Worm (Caenorhabditis elegans) whole organism, young adult: ENCODE results near the gene D1046.18.

Experiments used
- F23B12.7 ChIP-seq: sonication (generic microtip); optimal IDR thresholded peaks from 2 replicates; lab custom pipeline; 2017; ENCODE audit warnings: missing genetic modification characterization, mild to moderate bottlenecking, missing compliant biosample characterization, antibody characterized with exemption, moderate library complexity; ENCODE audit not compliant: insufficient read depth
- F33H1.4 ChIP-seq: fragments of 200-800 bp; sonication (Bioruptor generic); IDR thresholded peaks from 2 replicates; pipeline ENCODE4 v1.3.6; 2022; ENCODE audit warnings: missing genetic modification reagents, missing genetic modification characterization, missing compliant biosample characterization
- F37B4.10 ChIP-seq: fragments of 200-800 bp; sonication (Bioruptor generic); IDR thresholded peaks from 2 replicates; pipeline ENCODE4 v1.3.6; 2022; ENCODE audit warnings: missing genetic modification characterization, missing compliant biosample characterization
- K12H6.12 ChIP-seq: fragments of 200-800 bp; sonication (Bioruptor generic); optimal IDR thresholded peaks from 2 replicates; lab custom pipeline; 2018; ENCODE audit warnings: mild to moderate bottlenecking, missing genetic modification characterization, missing compliant biosample characterization
- T26A5.8 ChIP-seq: sonication (generic microtip); optimal IDR thresholded peaks from 2 replicates; lab custom pipeline; 2016; ENCODE audit warnings: missing genetic modification characterization, missing compliant biosample characterization
- atf-7 ChIP-seq: sonication (generic microtip); optimal IDR thresholded peaks from 2 replicates; lab custom pipeline; 2017; ENCODE audit warnings: mild to moderate bottlenecking, missing genetic modification characterization, missing compliant biosample characterization
- athp-1 ChIP-seq: sonication (generic microtip); optimal IDR thresholded peaks from 2 replicates; lab custom pipeline; 2017; ENCODE audit warnings: mild to moderate bottlenecking, missing genetic modification characterization, missing compliant biosample characterization
- attf-3 ChIP-seq: fragments of 200-800 bp; sonication (Bioruptor generic); conservative IDR thresholded peaks from 2 replicates; pipeline ENCODE4 v1.3.6; 2022; ENCODE audit warnings: missing genetic modification reagents, missing genetic modification characterization, missing compliant biosample characterization
- attf-5 ChIP-seq: fragments of 200-800 bp; sonication (Bioruptor generic); optimal IDR thresholded peaks from 2 replicates; lab custom pipeline; 2018; ENCODE audit warnings: mild to moderate bottlenecking, missing genetic modification characterization, missing compliant biosample characterization
- bed-2 ChIP-seq: fragments of 200-800 bp; sonication (Bioruptor generic); IDR thresholded peaks from 2 replicates; pipeline ENCODE4 v1.3.6; 2022; ENCODE audit warnings: missing genetic modification reagents, missing genetic modification characterization, missing compliant biosample characterization
- ccch-3 ChIP-seq: fragments of 200-800 bp; sonication (Bioruptor generic); optimal IDR thresholded peaks from 2 replicates; lab custom pipeline; 2018; ENCODE audit warnings: mild to moderate bottlenecking, missing genetic modification characterization, missing compliant biosample characterization
- cebp-1 ChIP-seq, 2 experiments: fragments of 200-800 bp in 1 of 2; sonication (Bioruptor generic) in 1 of 2; sonication (generic microtip) in 1 of 2; IDR thresholded peaks in 1 of 2; optimal IDR thresholded peaks in 1 of 2; 2 replicates each; pipeline versions ENCODE4 v1.3.6 to Lab custom; 2017 to 2022; ENCODE audit warnings: missing compliant biosample characterization in 2 of 2, missing genetic modification characterization in 2 of 2, mild to moderate bottlenecking in 1 of 2, missing genetic modification reagents in 1 of 2, moderate library complexity in 1 of 2
- ceh-27 ChIP-seq: fragments of 200-800 bp; sonication (Bioruptor generic); optimal IDR thresholded peaks from 2 replicates; lab custom pipeline; 2018; ENCODE audit warnings: mild to moderate bottlenecking, missing genetic modification characterization, moderate library complexity, missing compliant biosample characterization
- ceh-40 ChIP-seq: fragments of 200-800 bp; sonication (Bioruptor generic); IDR thresholded peaks from 2 replicates; pipeline ENCODE4 v1.3.6; 2022; ENCODE audit warnings: missing genetic modification characterization, missing compliant biosample characterization
- ceh-91 ChIP-seq: fragments of 200-800 bp; sonication (Bioruptor generic); IDR thresholded peaks from 2 replicates; pipeline ENCODE4 v1.3.6; 2022; ENCODE audit warnings: missing genetic modification reagents, missing genetic modification characterization, missing compliant biosample characterization
- die-1 ChIP-seq: sonication (generic microtip); optimal IDR thresholded peaks from 2 replicates; lab custom pipeline; 2016; ENCODE audit warnings: missing genotype, mild to moderate bottlenecking, missing genetic modification characterization, missing compliant biosample characterization
- egl-18 ChIP-seq: fragments of 200-800 bp; sonication (Bioruptor generic); IDR thresholded peaks from 2 replicates; pipeline ENCODE4 v1.3.6; 2022; ENCODE audit warnings: missing genetic modification reagents, missing genetic modification characterization, missing compliant biosample characterization
- egrh-3 ChIP-seq: fragments of 200-800 bp; sonication (Bioruptor generic); IDR thresholded peaks from 2 replicates; pipeline ENCODE4 v1.3.6; 2022; ENCODE audit warnings: missing genetic modification reagents, missing genetic modification characterization, missing compliant biosample characterization
- fkh-3 ChIP-seq: sonication (generic microtip); optimal IDR thresholded peaks from 2 replicates; lab custom pipeline; 2016; ENCODE audit warnings: mild to moderate bottlenecking, missing genetic modification characterization, missing compliant biosample characterization
- him-1 ChIP-seq: sonication (generic microtip); optimal IDR thresholded peaks from 2 replicates; lab custom pipeline; 2016; ENCODE audit warnings: missing genotype, missing genetic modification reagents, missing genetic modification characterization, missing compliant biosample characterization
- hrde-1 ChIP-seq: sonication (generic microtip); optimal IDR thresholded peaks from 2 replicates; lab custom pipeline; 2016; ENCODE audit warnings: missing genetic modification characterization, mild to moderate bottlenecking, missing compliant biosample characterization, moderate library complexity, missing genotype, missing genetic modification reagents, borderline replicate concordance
- hsf-1 ChIP-seq: fragments of 200-800 bp; sonication (Bioruptor generic); IDR thresholded peaks from 2 replicates; pipeline ENCODE4 v1.3.6; 2022; ENCODE audit warnings: missing genetic modification reagents, missing genetic modification characterization, missing compliant biosample characterization
- let-607 ChIP-seq, 2 experiments: fragments of 200-800 bp in 1 of 2; sonication (Bioruptor generic) in 1 of 2; sonication (generic microtip) in 1 of 2; optimal IDR thresholded peaks; 2 replicates each; lab custom pipeline; 2016 to 2018; ENCODE audit warnings: mild to moderate bottlenecking in 2 of 2, missing compliant biosample characterization in 2 of 2, missing genetic modification characterization in 2 of 2, moderate library complexity in 2 of 2, missing genotype in 1 of 2
- lin-35 ChIP-seq, 3 experiments: fragments of 150-350 bp in 2 of 3; sonication (generic microtip) in 1 of 3; optimal IDR thresholded peaks; 2 replicates each; lab custom pipeline; 2014 to 2018; ENCODE audit warnings: missing biosample characterization in 3 of 3, missing genetic modification characterization in 3 of 3, missing genetic modification reagents in 3 of 3
- lin-40 ChIP-seq: sonication (generic microtip); optimal IDR thresholded peaks from 2 replicates; lab custom pipeline; 2016; ENCODE audit warnings: missing genetic modification characterization, mild to moderate bottlenecking, missing compliant biosample characterization, missing genotype, missing genetic modification reagents
- madf-10 ChIP-seq: sonication (generic microtip); optimal IDR thresholded peaks from 2 replicates; lab custom pipeline; 2016; ENCODE audit warnings: mild to moderate bottlenecking, missing genetic modification characterization, missing compliant biosample characterization
- madf-8 ChIP-seq: fragments of 200-800 bp; sonication (Bioruptor generic); conservative IDR thresholded peaks from 2 replicates; pipeline ENCODE4 v1.3.6; 2022; ENCODE audit warnings: missing genetic modification reagents, missing genetic modification characterization, missing compliant biosample characterization
- mxl-1 ChIP-seq: sonication (generic microtip); optimal IDR thresholded peaks from 2 replicates; lab custom pipeline; 2016; ENCODE audit warnings: missing genetic modification characterization, missing compliant biosample characterization
- nfya-1 ChIP-seq: sonication (generic microtip); optimal IDR thresholded peaks from 2 replicates; lab custom pipeline; 2017; ENCODE audit warnings: antibody characterized with exemption, missing compliant biosample characterization, missing genetic modification characterization, borderline replicate concordance; ENCODE audit not compliant: insufficient read depth
- nhr-120 ChIP-seq: fragments of 200-800 bp; sonication (Bioruptor generic); IDR thresholded peaks from 2 replicates; pipeline ENCODE4 v1.3.6; 2022; ENCODE audit warnings: missing genetic modification characterization, missing compliant biosample characterization
- nhr-27 ChIP-seq: fragments of 200-800 bp; sonication (Bioruptor generic); optimal IDR thresholded peaks from 2 replicates; lab custom pipeline; 2018; ENCODE audit warnings: mild to moderate bottlenecking, missing genetic modification characterization, moderate library complexity, missing compliant biosample characterization
- nhr-80 ChIP-seq: sonication (generic microtip); optimal IDR thresholded peaks from 2 replicates; lab custom pipeline; 2016; ENCODE audit warnings: missing genetic modification characterization, missing compliant biosample characterization
- pha-4 ChIP-seq: fragments of 150-350 bp; sonication (generic microtip); optimal IDR thresholded peaks from 2 replicates; lab custom pipeline; 2014; ENCODE audit warnings: missing biosample characterization, missing genetic modification reagents, missing genetic modification characterization
- rcor-1 ChIP-seq: fragments of 200-800 bp; sonication (Bioruptor generic); IDR thresholded peaks from 2 replicates; pipeline ENCODE4 v1.3.6; 2022; ENCODE audit warnings: missing genetic modification reagents, missing genetic modification characterization, missing compliant biosample characterization
- rpc-1 ChIP-seq, 2 experiments: fragments of 150-350 bp in 1 of 2; sonication (generic microtip) in 1 of 2; optimal IDR thresholded peaks; 2 replicates each; lab custom pipeline; 2014 to 2018; ENCODE audit warnings: missing biosample characterization in 1 of 2, missing genetic modification characterization in 1 of 2, missing genetic modification reagents in 1 of 2, missing genotype in 1 of 2
- snpc-1.3 ChIP-seq: sonication (generic microtip); optimal IDR thresholded peaks from 2 replicates; lab custom pipeline; 2017; ENCODE audit warnings: missing genetic modification characterization, mild to moderate bottlenecking, missing compliant biosample characterization, antibody characterized with exemption, moderate library complexity, missing genotype, missing genetic modification reagents; ENCODE audit not compliant: insufficient read depth
- somi-1 ChIP-seq: fragments of 200-800 bp; sonication (Bioruptor generic); optimal IDR thresholded peaks from 2 replicates; lab custom pipeline; 2018; ENCODE audit warnings: mild to moderate bottlenecking, missing genetic modification characterization, missing compliant biosample characterization
- sptf-2 ChIP-seq: fragments of 200-800 bp; sonication (Bioruptor generic); optimal IDR thresholded peaks from 2 replicates; lab custom pipeline; 2018; ENCODE audit warnings: mild to moderate bottlenecking, missing genetic modification characterization, missing compliant biosample characterization
- unc-62 ChIP-seq: fragments of 150-350 bp; optimal IDR thresholded peaks from 2 replicates; lab custom pipeline; 2014; ENCODE audit warnings: missing biosample characterization, missing genetic modification reagents, missing genetic modification characterization
- xnd-1 ChIP-seq: sonication (generic microtip); optimal IDR thresholded peaks from 2 replicates; lab custom pipeline; 2016; ENCODE audit warnings: missing genotype, missing genetic modification reagents, missing genetic modification characterization, missing compliant biosample characterization
- ztf-22 ChIP-seq: fragments of 200-800 bp; sonication (Bioruptor generic); optimal IDR thresholded peaks from 2 replicates; lab custom pipeline; 2018; ENCODE audit warnings: mild to moderate bottlenecking, missing genetic modification characterization, moderate library complexity, missing compliant biosample characterization
- ztf-26 ChIP-seq: sonication (generic microtip); optimal IDR thresholded peaks from 2 replicates; lab custom pipeline; 2017; ENCODE audit warnings: missing genetic modification characterization, missing compliant biosample characterization
- ztf-28 ChIP-seq: fragments of 200-800 bp; sonication (Bioruptor generic); IDR thresholded peaks from 2 replicates; pipeline ENCODE4 v1.3.6; 2022; ENCODE audit warnings: missing genetic modification reagents, missing genetic modification characterization, missing compliant biosample characterization
- ztf-6 ChIP-seq: fragments of 200-800 bp; sonication (Bioruptor generic); IDR thresholded peaks from 2 replicates; pipeline ENCODE4 v1.3.6; 2022; ENCODE audit warnings: missing genetic modification reagents, missing genetic modification characterization, missing compliant biosample characterization

Gene D1046.18

ce11 chrIV:8973249-8973958 lies 43.4 kb downstream of the D1046.18 start, which contains the start of gene C53B4.3 (continued):
- peak; percentile 19 for TF ChIP-seq madf-10 (tag; lab: Kevin White, UChicago)
- TF ChIP-seq K12H6.12 (tag; lab: Kevin White, UChicago), result peak; percentile 40
- TF ChIP-seq lin-40 (tag; lab: Kevin White, UChicago), result peak; percentile 72
- no peak for TF ChIP-seq attf-5 (GFP tag; lab: Kevin White, UChicago)
- TF ChIP-seq xnd-1 (tag; lab: Kevin White, UChicago), result peak; percentile 8
- TF ChIP-seq him-1, result peak; percentile 37
- TF ChIP-seq die-1 (tag; lab: Kevin White, UChicago), result no peak
- no peak for TF ChIP-seq athp-1 (tag; lab: Kevin White, UChicago)
- TF ChIP-seq lin-35 (GFP tag; optimal IDR thresholded peaks at IDR 0.05; lab: Kevin White, UChicago), result peak in 1 of 3 experiments; percentile 47
- peak; percentile 24; the same call in 1 of the 2 replicates for TF ChIP-seq ceh-91
- TF ChIP-seq cebp-1 (GFP tag; IDR thresholded peaks at IDR 0.05; lab: Robert Waterston, UW), result no peak
- TF ChIP-seq cebp-1 (tag; optimal IDR thresholded peaks at IDR 0.05; lab: Kevin White, UChicago), result peak; percentile 47
- peak; percentile 31 for TF ChIP-seq snpc-1.3
- TF ChIP-seq nhr-80, result peak; percentile 75
- peak; percentile 47 for TF ChIP-seq atf-7 (tag; lab: Kevin White, UChicago)
- peak; percentile 82 for TF ChIP-seq ceh-27
- TF ChIP-seq hrde-1, result peak; percentile 37
- no peak for TF ChIP-seq nfya-1 (tag; lab: Kevin White, UChicago)
- no peak for TF ChIP-seq somi-1
- no peak for TF ChIP-seq nhr-120 (GFP tag; lab: Robert Waterston, UW)
- TF ChIP-seq F23B12.7 (tag; lab: Kevin White, UChicago), result peak; percentile 30

- no peak for TF ChIP-seq ceh-40 (GFP tag; lab: Robert Waterston, UW)
- TF ChIP-seq rcor-1 (GFP tag; lab: Robert Waterston, UW), result no peak
- TF ChIP-seq sptf-2, result no peak
- no peak for TF ChIP-seq rpc-1 (optimal IDR thresholded peaks at IDR 0.05; lab: Kevin White, UChicago)
- TF ChIP-seq rpc-1 (tag; optimal IDR thresholded peaks at IDR 0.05; lab: Kevin White, UChicago), result no peak
- TF ChIP-seq ztf-22 (GFP tag; lab: Kevin White, UChicago), result no peak
- no peak for TF ChIP-seq F23B12.7 (tag; lab: Kevin White, UChicago)
- no peak for TF ChIP-seq nhr-27 (tag; lab: Kevin White, UChicago)
- no peak for TF ChIP-seq unc-62 (GFP tag; lab: Kevin White, UChicago)
- no peak for TF ChIP-seq nfya-1 (tag; lab: Kevin White, UChicago)
- TF ChIP-seq egl-18 (GFP tag; lab: Robert Waterston, UW), result no peak
- peak; percentile 62 for TF ChIP-seq nhr-80
- peak in 1 of 2 experiments; percentile 24 for TF ChIP-seq let-607 (tag; optimal IDR thresholded peaks at IDR 0.05; lab: Kevin White, UChicago)
- TF ChIP-seq mxl-1, result no peak
- no peak for TF ChIP-seq ccch-3 (GFP tag; lab: Kevin White, UChicago)
- TF ChIP-seq madf-8, result no peak
These were observed 44.7 kb downstream of the D1046.18 start for ce11 chrIV:8974543-8975330.

ce11 chrIV:8975331-8975625 lies 45.2 kb downstream of the D1046.18 start, which contains the start of gene pdzd-8:
Gene pdzd-8, plus strand, starts transcription at chrIV:8975526.
- TF ChIP-seq ztf-28 (GFP tag; lab: Robert Waterston, UW) (no peak), bed-2 (GFP tag; lab: Robert Waterston, UW) (no peak), egrh-3 (GFP tag; lab: Robert Waterston, UW) (no peak), sptf-2 (no peak), hsf-1 (no peak), F33H1.4 (no peak), F37B4.10 (no peak), T26A5.8 (no peak), ztf-26 (tag; lab: Kevin White, UChicago) (no peak), pha-4 (tag; lab: Kevin White, UChicago) (no peak), attf-3 (GFP tag; lab: Robert Waterston, UW) (no peak), ztf-6 (GFP tag; lab: Robert Waterston, UW) (no peak), fkh-3 (tag; lab: Kevin White, UChicago) (no peak)
